Worm (Caenorhabditis elegans): ENCODE results near the gene dep-1.

DNA sequence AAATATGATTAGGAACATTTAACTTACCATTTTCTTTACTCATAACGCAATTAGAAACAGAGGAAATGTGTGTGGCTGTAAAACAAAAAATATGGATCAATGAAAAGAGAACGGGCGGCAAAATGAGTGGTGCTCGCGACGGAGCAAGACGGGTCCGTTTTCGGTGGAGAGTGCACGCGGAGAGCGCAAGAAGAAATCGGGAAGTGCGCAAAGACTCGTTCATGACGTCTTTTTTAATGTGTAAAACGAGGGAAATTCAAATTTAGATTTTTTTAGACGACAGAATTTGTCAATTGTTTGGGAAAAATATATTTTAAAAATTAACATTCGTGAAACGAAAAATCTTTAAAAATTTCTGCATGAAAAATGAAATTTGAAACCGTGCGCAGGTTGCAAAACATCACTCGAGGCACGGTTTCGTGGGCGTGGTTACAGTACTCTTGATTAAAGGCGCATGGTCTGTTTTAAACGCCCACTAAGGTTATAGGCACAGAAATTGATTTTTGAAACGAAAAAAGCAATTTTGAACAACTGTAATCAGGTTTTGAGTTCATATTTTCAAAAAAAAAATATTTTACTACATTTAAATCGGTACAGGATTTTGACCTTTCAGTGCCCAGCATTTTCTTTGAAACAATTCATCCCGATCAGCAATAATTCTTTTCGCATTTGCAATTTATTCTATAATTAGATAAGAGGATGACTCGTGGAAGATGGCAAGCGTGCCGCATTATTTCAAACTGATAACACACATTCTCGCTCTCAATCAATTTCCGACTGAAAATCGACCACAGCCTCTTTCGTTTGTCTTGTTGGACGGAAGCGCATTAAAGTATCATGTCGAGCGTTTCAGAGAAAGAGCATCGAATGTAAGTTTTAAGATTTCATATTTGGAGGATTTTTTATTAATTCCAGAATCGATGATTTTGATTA lies 50.1 kb downstream of the dep-1 start, which contains the start of the genes szy-20 and C18E9.5:
- no peak for TF ChIP-seq unc-39 (tag; optimal IDR thresholded peaks at IDR 0.05)
- no peak for TF ChIP-seq unc-62 (GFP tag; optimal IDR thresholded peaks at IDR 0.05)

All from whole organism, mixed stage, embryonic.